Worm (Caenorhabditis elegans) whole organism, early embryonic: ENCODE data around the gene ptp-5.1.

Source experiments
- B0310.2 ChIP-seq: sonication (generic microtip); optimal IDR thresholded peaks from 2 replicates; lab custom pipeline; 2016; ENCODE audit warnings: mild to moderate bottlenecking, missing genetic modification characterization, missing compliant biosample characterization
- F13C5.2 ChIP-seq: sonication (generic microtip); optimal IDR thresholded peaks from 2 replicates; lab custom pipeline; 2017; ENCODE audit warnings: mild to moderate bottlenecking, missing genetic modification characterization, inconsistent platforms, missing compliant biosample characterization
- aly-1 ChIP-seq: sonication (generic microtip); optimal IDR thresholded peaks from 2 replicates; lab custom pipeline; 2016; ENCODE audit warnings: missing genetic modification characterization, missing compliant biosample characterization
- ama-1 ChIP-seq: fragments of 150-350 bp; optimal IDR thresholded peaks from 2 replicates; lab custom pipeline; 2014
- ceh-13 ChIP-seq: fragments of 200-800 bp; sonication (Bioruptor generic); optimal IDR thresholded peaks from 2 replicates; lab custom pipeline; 2018; ENCODE audit warnings: mild to moderate bottlenecking, missing genetic modification characterization, missing compliant biosample characterization
- ceh-36 ChIP-seq: sonication (generic microtip); optimal IDR thresholded peaks from 2 replicates; lab custom pipeline; 2016; ENCODE audit warnings: missing genetic modification characterization, inconsistent platforms, missing compliant biosample characterization
- ets-7 ChIP-seq: sonication (generic microtip); optimal IDR thresholded peaks from 2 replicates; lab custom pipeline; 2016; ENCODE audit warnings: missing genotype, missing genetic modification characterization, missing compliant biosample characterization
- flt-1 ChIP-seq: fragments of 200-800 bp; sonication (Bioruptor generic); IDR thresholded peaks from 2 replicates; pipeline ENCODE4 v1.3.6; 2022; ENCODE audit warnings: missing genetic modification characterization, missing compliant biosample characterization
- hmbx-1 ChIP-seq: sonication (generic microtip); optimal IDR thresholded peaks from 2 replicates; lab custom pipeline; 2016; ENCODE audit warnings: mild to moderate bottlenecking, missing genetic modification characterization, missing compliant biosample characterization
- hmg-4 ChIP-seq: fragments of 200-800 bp; sonication (Bioruptor generic); optimal IDR thresholded peaks from 2 replicates; lab custom pipeline; 2018; ENCODE audit warnings: mild to moderate bottlenecking, missing genetic modification characterization, missing compliant biosample characterization
- hnd-1 ChIP-seq: sonication (generic microtip); optimal IDR thresholded peaks from 2 replicates; lab custom pipeline; 2016; ENCODE audit warnings: missing genetic modification characterization, missing compliant biosample characterization
- pes-1 ChIP-seq: fragments of 200-800 bp; sonication (Bioruptor generic); IDR thresholded peaks from 2 replicates; pipeline ENCODE4 v1.3.6; 2022; ENCODE audit warnings: missing genetic modification reagents, missing genetic modification characterization, missing compliant biosample characterization
- scrt-1 ChIP-seq: fragments of 200-800 bp; sonication (Bioruptor generic); IDR thresholded peaks from 2 replicates; pipeline ENCODE4 v1.3.6; 2022; ENCODE audit warnings: missing genetic modification characterization, missing compliant biosample characterization
- sea-1 ChIP-seq: fragments of 200-800 bp; sonication (Bioruptor generic); conservative IDR thresholded peaks from 2 replicates; pipeline ENCODE4 v1.3.6; 2022; ENCODE audit warnings: missing genetic modification characterization, missing compliant biosample characterization
- tbx-11 ChIP-seq: fragments of 200-800 bp; sonication (Bioruptor generic); IDR thresholded peaks from 2 replicates; pipeline ENCODE4 v1.3.6; 2022; ENCODE audit warnings: missing genetic modification characterization, missing compliant biosample characterization
- tbx-37 ChIP-seq: fragments of 200-800 bp; sonication (Bioruptor generic); conservative IDR thresholded peaks from 2 replicates; pipeline ENCODE4 v1.3.6; 2022; ENCODE audit warnings: missing genetic modification reagents, missing genetic modification characterization, missing compliant biosample characterization
- tra-4 ChIP-seq: sonication (generic microtip); optimal IDR thresholded peaks from 2 replicates; lab custom pipeline; 2017; ENCODE audit warnings: missing genetic modification characterization, missing compliant biosample characterization

ptp-5.1 gene

DNA sequence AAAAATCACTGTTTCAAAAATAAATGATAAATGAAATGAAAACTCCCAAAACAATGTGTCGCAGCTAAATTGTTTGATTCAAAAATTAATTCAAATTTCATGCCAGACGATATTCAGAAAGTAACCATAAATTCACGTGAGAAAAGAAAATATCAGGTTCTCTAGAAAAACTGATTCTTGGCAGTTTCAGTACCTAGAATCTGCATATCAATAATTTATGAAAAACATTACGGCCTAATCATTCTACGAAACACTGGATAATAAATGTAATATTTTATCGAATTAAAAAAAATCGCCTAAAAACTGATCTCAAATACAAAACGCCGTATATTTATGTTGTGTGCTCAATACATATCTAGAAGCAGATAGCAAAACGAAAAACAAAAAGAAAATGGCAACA lies 34.7 kb downstream of the ptp-5.1 start:
- no peak for TF ChIP-seq tra-4 (tag; lab: Kevin White, UChicago)
- no peak for TF ChIP-seq F13C5.2 (tag; lab: Kevin White, UChicago)
- no peak for TF ChIP-seq hnd-1 (tag; lab: Kevin White, UChicago)
- no peak for TF ChIP-seq tbx-37 (GFP tag; lab: Robert Waterston, UW)
- TF ChIP-seq aly-1: no peak
- no peak for TF ChIP-seq pes-1 (GFP tag; lab: Robert Waterston, UW)
- TF ChIP-seq scrt-1 (GFP tag; lab: Robert Waterston, UW): no peak
- no peak for TF ChIP-seq ceh-13 (GFP tag; lab: Kevin White, UChicago)
- no peak for TF ChIP-seq B0310.2 (tag; lab: Kevin White, UChicago)
- no peak for TF ChIP-seq hmbx-1 (tag; lab: Kevin White, UChicago)
- no peak for TF ChIP-seq flt-1 (GFP tag; lab: Robert Waterston, UW)
- TF ChIP-seq tbx-11 (GFP tag; lab: Robert Waterston, UW): no peak
- TF ChIP-seq ama-1 (lab: Kevin White, UChicago): no peak
- no peak for TF ChIP-seq ceh-36 (tag; lab: Kevin White, UChicago)
- no peak for TF ChIP-seq sea-1 (GFP tag; lab: Robert Waterston, UW)
- no peak for TF ChIP-seq hmg-4
- no peak for TF ChIP-seq ets-7

- no peak for TF ChIP-seq B0310.2 (tag; lab: Kevin White, UChicago)
- TF ChIP-seq hmg-4: no peak
- no peak for TF ChIP-seq ceh-36 (tag; lab: Kevin White, UChicago)
Measured at ce11 chrIV:5202575-5202974, 36.4 kb downstream of the ptp-5.1 start.

DNA sequence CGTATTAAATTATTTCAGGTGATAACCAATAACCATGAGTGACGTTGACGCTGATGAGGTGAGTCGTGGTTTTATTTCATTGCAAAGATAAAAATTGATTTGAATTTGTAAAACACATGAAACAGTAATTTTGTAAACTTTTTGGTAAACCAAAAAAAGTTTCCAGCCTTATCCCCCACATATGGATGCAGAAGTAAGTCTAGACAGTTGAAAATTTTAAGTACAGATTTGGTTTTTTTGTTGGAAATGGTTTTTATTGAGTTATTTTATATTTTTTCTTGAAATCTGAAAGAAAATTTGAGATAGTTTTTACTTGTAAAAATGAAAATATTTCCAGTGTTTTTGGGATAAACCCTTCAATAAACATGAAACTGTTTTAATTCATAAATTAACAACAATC lies 38.4 kb downstream of the ptp-5.1 start, which contains the start of gene tni-4:
TSS of gene tni-4 (plus strand) at position 19 of the 400 bp plus-strand sequence.
- TF ChIP-seq flt-1 (GFP tag; lab: Robert Waterston, UW) (no peak), scrt-1 (GFP tag; lab: Robert Waterston, UW) (no peak), ceh-36 (tag; lab: Kevin White, UChicago) (no peak)

- TF ChIP-seq aly-1 (no peak), B0310.2 (tag; lab: Kevin White, UChicago) (no peak), sea-1 (GFP tag; lab: Robert Waterston, UW) (no peak), flt-1 (GFP tag; lab: Robert Waterston, UW) (no peak), ceh-36 (tag; lab: Kevin White, UChicago) (no peak), hmbx-1 (tag; lab: Kevin White, UChicago) (no peak), F13C5.2 (tag; lab: Kevin White, UChicago) (no peak), tbx-11 (GFP tag; lab: Robert Waterston, UW) (no peak), hnd-1 (tag; lab: Kevin White, UChicago) (no peak), pes-1 (GFP tag; lab: Robert Waterston, UW) (no peak), tbx-37 (GFP tag; lab: Robert Waterston, UW) (no peak), ets-7 (no peak), ama-1 (lab: Kevin White, UChicago) (no peak), hmg-4 (no peak), scrt-1 (GFP tag; lab: Robert Waterston, UW) (no peak)
Measured at ce11 chrIV:5206716-5207115, 40.6 kb downstream of the ptp-5.1 start.

DNA sequence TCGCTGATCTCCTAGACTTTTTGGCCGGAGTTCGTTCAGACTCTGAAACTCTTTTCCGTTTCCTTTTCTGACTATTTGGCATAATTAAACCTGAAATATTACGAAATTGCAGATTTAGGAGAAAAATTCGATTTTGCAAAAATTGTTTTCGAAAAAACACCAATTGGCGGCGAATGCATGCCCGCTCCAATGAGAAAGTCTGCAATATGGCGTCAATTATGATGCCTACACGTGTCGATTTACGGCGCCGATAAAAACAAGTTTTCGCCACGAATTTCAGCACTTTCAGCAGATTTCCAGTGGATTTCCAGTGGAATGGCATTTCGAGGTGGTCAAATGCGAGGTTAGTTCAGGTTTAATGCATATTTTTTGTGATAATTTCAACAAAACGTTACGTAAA lies 43.3 kb downstream of the ptp-5.1 start, which contains the start of the genes Y59E9AL.36 and nbet-1:
TSS of gene Y59E9AL.36 (minus strand) at position 92 of the 400 bp plus-strand sequence.
TSS of gene nbet-1 (plus strand) at position 112 of the 400 bp plus-strand sequence.
- TF ChIP-seq tbx-37 (GFP tag; lab: Robert Waterston, UW): no peak
- 0 out of 2 replicates have a peak, but pooled peaks have one; percentile 12 for TF ChIP-seq pes-1 (GFP tag; lab: Robert Waterston, UW)
- TF ChIP-seq F13C5.2 (tag; lab: Kevin White, UChicago): peak; percentile 59

DNA sequence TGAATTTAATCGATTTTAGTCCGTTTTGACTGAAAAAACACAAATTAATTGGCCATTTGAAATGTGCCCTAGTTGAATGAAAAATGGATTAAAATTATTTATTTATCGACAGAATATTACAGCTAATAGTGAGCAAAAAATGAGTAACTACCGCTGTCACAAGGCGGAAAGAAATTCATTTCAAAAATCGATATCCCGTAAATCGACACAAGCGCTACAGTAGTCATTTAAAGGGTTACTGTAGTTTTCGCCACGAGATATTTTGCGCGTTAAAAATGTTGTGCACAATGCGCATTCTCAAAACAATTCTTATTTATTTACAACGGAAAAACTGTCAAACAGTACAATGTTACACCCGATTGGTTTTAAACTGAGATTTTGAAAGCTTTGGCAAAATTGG lies 44.5 kb downstream of the ptp-5.1 start:
- TF ChIP-seq flt-1 (GFP tag; lab: Robert Waterston, UW) (no peak), hmbx-1 (tag; lab: Kevin White, UChicago) (no peak), tra-4 (tag; lab: Kevin White, UChicago) (no peak), aly-1 (no peak), hnd-1 (tag; lab: Kevin White, UChicago) (no peak), ceh-36 (tag; lab: Kevin White, UChicago) (no peak), ceh-13 (GFP tag; lab: Kevin White, UChicago) (no peak), F13C5.2 (tag; lab: Kevin White, UChicago) (no peak), sea-1 (GFP tag; lab: Robert Waterston, UW) (no peak), scrt-1 (GFP tag; lab: Robert Waterston, UW) (no peak), tbx-37 (GFP tag; lab: Robert Waterston, UW) (no peak), ama-1 (lab: Kevin White, UChicago) (no peak), pes-1 (GFP tag; lab: Robert Waterston, UW) (no peak), ets-7 (no peak), hmg-4 (no peak), B0310.2 (tag; lab: Kevin White, UChicago) (no peak), tbx-11 (GFP tag; lab: Robert Waterston, UW) (no peak)

- no peak for TF ChIP-seq ets-7
- no peak for TF ChIP-seq ceh-36 (tag; lab: Kevin White, UChicago)
- TF ChIP-seq scrt-1 (GFP tag; lab: Robert Waterston, UW): no peak
- no peak for TF ChIP-seq F13C5.2 (tag; lab: Kevin White, UChicago)
- no peak for TF ChIP-seq hmg-4
- TF ChIP-seq tra-4 (tag; lab: Kevin White, UChicago): no peak
- TF ChIP-seq pes-1 (GFP tag; lab: Robert Waterston, UW): no peak
- no peak for TF ChIP-seq flt-1 (GFP tag; lab: Robert Waterston, UW)
- no peak for TF ChIP-seq aly-1
- TF ChIP-seq tbx-37 (GFP tag; lab: Robert Waterston, UW): no peak
- TF ChIP-seq ama-1 (lab: Kevin White, UChicago): no peak
- TF ChIP-seq hmbx-1 (tag; lab: Kevin White, UChicago): no peak
- TF ChIP-seq ceh-13 (GFP tag; lab: Kevin White, UChicago): no peak
- TF ChIP-seq tbx-11 (GFP tag; lab: Robert Waterston, UW): no peak
- no peak for TF ChIP-seq hnd-1 (tag; lab: Kevin White, UChicago)
- no peak for TF ChIP-seq B0310.2 (tag; lab: Kevin White, UChicago)
Measured at ce11 chrIV:5215092-5215491, 49.0 kb downstream of the ptp-5.1 start, which contains the start of gene Y59E9AL.4. Gene Y59E9AL.4 (minus strand): TSS chrIV:5215192.
